Fruit fly (Drosophila melanogaster) whole organism, embryonic: Measurements from ENCODE around the gene CG11263.
A peak's percentile ranks its signal among the peaks of the same experiment; 100 is the strongest.

Experiments
- Asciz ChIP-seq: fragments of 200-800 bp; sonication (Bioruptor generic); optimal IDR thresholded peaks from 2 replicates; lab custom pipeline; 2017; ENCODE audit warnings: missing biosample characterization, mild to moderate bottlenecking, missing genetic modification characterization, missing genetic modification reagents
- CG10267 ChIP-seq: fragments of 200-800 bp; sonication (Bioruptor generic); optimal IDR thresholded peaks from 2 replicates; lab custom pipeline; 2018; ENCODE audit warnings: missing biosample characterization, mild to moderate bottlenecking, missing genetic modification characterization, moderate library complexity
- CG10462 ChIP-seq: fragments of 200-800 bp; sonication (Bioruptor generic); optimal IDR thresholded peaks from 2 replicates; lab custom pipeline; 2016; ENCODE audit warnings: missing biosample characterization, missing genetic modification characterization
- CG13894 ChIP-seq: fragments of 200-800 bp; sonication (Bioruptor generic); optimal IDR thresholded peaks from 3 replicates; lab custom pipeline; 2018; ENCODE audit warnings: missing biosample characterization, mild to moderate bottlenecking, missing genetic modification characterization, moderate library complexity
- CG14667 ChIP-seq: fragments of 200-800 bp; sonication (Bioruptor generic); IDR thresholded peaks from 2 replicates; pipeline ENCODE4 v1.3.6; 2022; ENCODE audit warnings: missing biosample characterization, missing genetic modification characterization
- CG17359 ChIP-seq: fragments of 200-800 bp; sonication (Bioruptor generic); optimal IDR thresholded peaks from 3 replicates; lab custom pipeline; 2018; ENCODE audit warnings: missing biosample characterization, mild to moderate bottlenecking, missing genetic modification characterization, moderate library complexity
- CG17385 ChIP-seq: fragments of 200-800 bp; sonication (Bioruptor generic); optimal IDR thresholded peaks from 3 replicates; lab custom pipeline; 2018; ENCODE audit warnings: missing biosample characterization, mild to moderate bottlenecking, missing genetic modification characterization
- CG2889 ChIP-seq: fragments of 200-800 bp; sonication (Bioruptor generic); IDR thresholded peaks from 3 replicates; pipeline ENCODE4 v1.3.6; 2022; ENCODE audit warnings: missing biosample characterization, missing genetic modification characterization
- CG30431 ChIP-seq: fragments of 200-800 bp; sonication (Bioruptor generic); optimal IDR thresholded peaks from 2 replicates; lab custom pipeline; 2017; ENCODE audit warnings: missing biosample characterization, missing genetic modification characterization
- CG31388 ChIP-seq: fragments of 200-800 bp; sonication (Bioruptor generic); optimal IDR thresholded peaks from 2 replicates; lab custom pipeline; 2016; ENCODE audit warnings: missing biosample characterization, missing genetic modification characterization
- CG4282 ChIP-seq: fragments of 200-800 bp; sonication (Bioruptor generic); optimal IDR thresholded peaks from 2 replicates; lab custom pipeline; 2016; ENCODE audit warnings: missing biosample characterization, missing genetic modification characterization
- CG4707 ChIP-seq: fragments of 200-800 bp; sonication (Bioruptor generic); optimal IDR thresholded peaks from 2 replicates; lab custom pipeline; 2018; ENCODE audit warnings: missing biosample characterization, mild to moderate bottlenecking, missing genetic modification characterization, moderate library complexity
- CG6175 ChIP-seq: fragments of 200-800 bp; sonication (Bioruptor generic); IDR thresholded peaks from 3 replicates; pipeline ENCODE4 v1.3.6; 2022; ENCODE audit warnings: missing biosample characterization, missing genetic modification characterization
- CG6254 ChIP-seq: fragments of 200-800 bp; sonication (Bioruptor generic); optimal IDR thresholded peaks from 3 replicates; lab custom pipeline; 2017; ENCODE audit warnings: mild to moderate bottlenecking, missing biosample characterization, missing genetic modification reagents, missing genetic modification characterization
- CG8478 ChIP-seq: fragments of >200 bp; optimal IDR thresholded peaks from 2 replicates; lab custom pipeline; 2018
- CG9437 ChIP-seq: fragments of 200-800 bp; sonication (Bioruptor generic); optimal IDR thresholded peaks from 2 replicates; lab custom pipeline; 2018; ENCODE audit warnings: missing biosample characterization, mild to moderate bottlenecking, missing genetic modification characterization
- CG9797 ChIP-seq: fragments of 200-800 bp; sonication (Bioruptor generic); optimal IDR thresholded peaks from 3 replicates; lab custom pipeline; 2018; ENCODE audit warnings: missing biosample characterization, mild to moderate bottlenecking, missing genetic modification characterization
- CG9876 ChIP-seq: fragments of 200-800 bp; sonication (Bioruptor generic); optimal IDR thresholded peaks from 2 replicates; lab custom pipeline; 2016; ENCODE audit warnings: missing biosample characterization, missing genetic modification characterization
- Doc2 ChIP-seq: fragments of 200-800 bp; sonication (Bioruptor generic); IDR thresholded peaks from 2 replicates; pipeline ENCODE4 v1.3.6; 2022; ENCODE audit warnings: missing biosample characterization, missing genetic modification characterization
- Eip74EF ChIP-seq, 2 experiments: fragments of 200-800 bp in 1 of 2; fragments of >200 bp in 1 of 2; sonication (Bioruptor generic) in 1 of 2; optimal IDR thresholded peaks; 2 replicates each; lab custom pipeline; 2017 to 2019; ENCODE audit warnings: missing biosample characterization in 2 of 2, missing genetic modification characterization in 2 of 2, mild to moderate bottlenecking in 1 of 2, moderate library complexity in 1 of 2
- HmgZ ChIP-seq: fragments of 200-800 bp; sonication (Bioruptor generic); optimal IDR thresholded peaks from 2 replicates; lab custom pipeline; 2018; ENCODE audit warnings: missing biosample characterization, mild to moderate bottlenecking, missing genetic modification characterization
- MESR4 ChIP-seq: fragments of 200-800 bp; sonication (Bioruptor generic); optimal IDR thresholded peaks from 2 replicates; lab custom pipeline; 2018; ENCODE audit warnings: missing biosample characterization, mild to moderate bottlenecking, missing genetic modification characterization, moderate library complexity
- Mad ChIP-seq: fragments of 200-800 bp; sonication (Bioruptor generic); optimal IDR thresholded peaks from 2 replicates; lab custom pipeline; 2016; ENCODE audit warnings: missing biosample characterization, missing genetic modification characterization
- Med ChIP-seq: fragments of 200-800 bp; sonication (Bioruptor generic); peaks from one replicate; lab custom pipeline; 2016; ENCODE audit warnings: missing biosample characterization, missing genetic modification characterization, mild to moderate bottlenecking, inconsistent platforms, moderate library complexity
- Pdp1 ChIP-seq, 2 experiments: fragments of 200-800 bp; sonication (Bioruptor generic); optimal IDR thresholded peaks; 3 replicates each; lab custom pipeline; 2016; ENCODE audit warnings: missing biosample characterization in 2 of 2, missing genetic modification characterization in 2 of 2, mild to moderate bottlenecking in 1 of 2, moderate library complexity in 1 of 2
- Poxn ChIP-seq: fragments of 200-800 bp; sonication (Bioruptor generic); IDR thresholded peaks from 2 replicates; pipeline ENCODE4 v1.3.6; 2022; ENCODE audit warnings: missing biosample characterization, missing genetic modification characterization
- Ssrp ChIP-seq: fragments of 200-800 bp; sonication (Bioruptor generic); optimal IDR thresholded peaks from 2 replicates; lab custom pipeline; 2018; ENCODE audit warnings: missing biosample characterization, mild to moderate bottlenecking, missing genetic modification characterization, moderate library complexity
- Taf1 ChIP-seq: fragments of 200-800 bp; sonication (Bioruptor generic); IDR thresholded peaks from 2 replicates; pipeline ENCODE4 v1.3.6; 2022; ENCODE audit warnings: missing biosample characterization, missing genetic modification characterization
- ase ChIP-seq: fragments of 200-800 bp; sonication (Bioruptor generic); IDR thresholded peaks from 3 replicates; pipeline ENCODE4 v1.3.6; 2022; ENCODE audit warnings: missing biosample characterization, missing genetic modification characterization
- az2 ChIP-seq: fragments of 200-800 bp; sonication (Bioruptor generic); optimal IDR thresholded peaks from 3 replicates; lab custom pipeline; 2016; ENCODE audit warnings: missing biosample characterization, missing genetic modification characterization
- bsh ChIP-seq, 2 experiments: fragments of 200-800 bp; sonication (Bioruptor generic); optimal IDR thresholded peaks; 2 replicates each; lab custom pipeline; 2017 to 2018; ENCODE audit warnings: mild to moderate bottlenecking in 2 of 2, missing biosample characterization in 2 of 2, missing genetic modification characterization in 2 of 2, moderate library complexity in 1 of 2
- dati ChIP-seq: fragments of 200-800 bp; sonication (Bioruptor generic); IDR thresholded peaks from 2 replicates; pipeline ENCODE4 v1.3.6; 2022; ENCODE audit warnings: missing biosample characterization, missing genetic modification characterization
- fd102C ChIP-seq: fragments of 200-800 bp; sonication (Bioruptor generic); optimal IDR thresholded peaks from 2 replicates; lab custom pipeline; 2018; ENCODE audit warnings: missing biosample characterization, mild to moderate bottlenecking, missing genetic modification characterization, moderate library complexity
- gro ChIP-seq: fragments of 200-800 bp; sonication (Bioruptor generic); optimal IDR thresholded peaks from 2 replicates; lab custom pipeline; 2016; ENCODE audit warnings: missing biosample characterization, missing genetic modification characterization
- gsb ChIP-seq: fragments of 200-800 bp; sonication (Bioruptor generic); IDR thresholded peaks from 2 replicates; pipeline ENCODE4 v1.3.6; 2022; ENCODE audit warnings: missing biosample characterization, missing genetic modification characterization
- insv ChIP-seq, 2 experiments: fragments of 200-800 bp; sonication (Bioruptor generic); optimal IDR thresholded peaks; 3 replicates each; lab custom pipeline; 2016 to 2018; ENCODE audit warnings: missing biosample characterization in 2 of 2, missing genetic modification characterization in 2 of 2
- lola ChIP-seq, 3 experiments: fragments of >200 bp in 2 of 3; fragments of 200-800 bp in 1 of 3; sonication (Bioruptor generic) in 1 of 3; optimal IDR thresholded peaks; 2 replicates each; lab custom pipeline; 2017 to 2019; ENCODE audit warnings: missing biosample characterization in 3 of 3, missing genetic modification characterization in 3 of 3, mild to moderate bottlenecking in 1 of 3, moderate library complexity in 1 of 3
- mld ChIP-seq: fragments of 200-800 bp; sonication (Bioruptor generic); IDR thresholded peaks from 3 replicates; pipeline ENCODE4 v1.3.6; 2022; ENCODE audit warnings: missing biosample characterization, missing genetic modification characterization; ENCODE audit not compliant: partially characterized antibody
- nau ChIP-seq: fragments of 200-800 bp; sonication (Bioruptor generic); optimal IDR thresholded peaks from 3 replicates; lab custom pipeline; 2017; ENCODE audit warnings: missing biosample characterization, mild to moderate bottlenecking, missing genetic modification characterization, missing genetic modification reagents
- otp ChIP-seq: fragments of 200-800 bp; sonication (Bioruptor generic); IDR thresholded peaks from 3 replicates; pipeline ENCODE4, ENCODE4 v1.3.6; 2022; ENCODE audit warnings: missing biosample characterization, missing genetic modification characterization
- pros ChIP-seq: fragments of 200-800 bp; sonication (Bioruptor generic); optimal IDR thresholded peaks from 3 replicates; lab custom pipeline; 2019; ENCODE audit warnings: missing biosample characterization, mild to moderate bottlenecking, missing genetic modification characterization, moderate library complexity
- rib ChIP-seq: fragments of 200-800 bp; sonication (Bioruptor generic); IDR thresholded peaks from 2 replicates; pipeline ENCODE4 v1.3.6; 2022; ENCODE audit warnings: missing biosample characterization, missing genetic modification characterization
- run ChIP-seq: fragments of 200-800 bp; sonication (Bioruptor generic); optimal IDR thresholded peaks from 3 replicates; lab custom pipeline; 2018; ENCODE audit warnings: missing biosample characterization, mild to moderate bottlenecking, missing genetic modification characterization
- sc ChIP-seq, 3 experiments: fragments of >200 bp in 2 of 3; fragments of 200-800 bp in 1 of 3; sonication (Bioruptor generic) in 1 of 3; optimal IDR thresholded peaks; 2 replicates in 2 of 3; 3 replicates in 1 of 3; lab custom pipeline; 2017; ENCODE audit warnings: mild to moderate bottlenecking in 1 of 3, missing biosample characterization in 1 of 3, missing genetic modification characterization in 1 of 3, missing genetic modification reagents in 1 of 3
- schlank ChIP-seq: fragments of 200-800 bp; sonication (Bioruptor generic); optimal IDR thresholded peaks from 2 replicates; lab custom pipeline; 2018; ENCODE audit warnings: missing biosample characterization, mild to moderate bottlenecking, missing genetic modification characterization
- sd ChIP-seq: fragments of 200-800 bp; sonication (Bioruptor generic); optimal IDR thresholded peaks from 3 replicates; lab custom pipeline; 2018; ENCODE audit warnings: missing biosample characterization, mild to moderate bottlenecking, missing genetic modification characterization, moderate library complexity
- ssp ChIP-seq: fragments of 200-800 bp; sonication (Bioruptor generic); IDR thresholded peaks from 2 replicates; pipeline ENCODE4 v1.3.6; 2022; ENCODE audit warnings: missing biosample characterization, missing genetic modification characterization
- tup ChIP-seq: fragments of 200-800 bp; sonication (Bioruptor generic); optimal IDR thresholded peaks from 2 replicates; lab custom pipeline; 2016; ENCODE audit warnings: missing biosample characterization, mild to moderate bottlenecking, missing genetic modification characterization, moderate library complexity
- wdn ChIP-seq: fragments of 200-800 bp; sonication (Bioruptor generic); IDR thresholded peaks from 2 replicates; pipeline ENCODE4 v1.3.6; 2022; ENCODE audit warnings: missing biosample characterization, missing genetic modification characterization
- zf30C ChIP-seq: fragments of 200-800 bp; sonication (Bioruptor generic); optimal IDR thresholded peaks from 3 replicates; lab custom pipeline; 2018; ENCODE audit warnings: missing biosample characterization, mild to moderate bottlenecking, missing genetic modification characterization

The CG11263 gene

DNA sequence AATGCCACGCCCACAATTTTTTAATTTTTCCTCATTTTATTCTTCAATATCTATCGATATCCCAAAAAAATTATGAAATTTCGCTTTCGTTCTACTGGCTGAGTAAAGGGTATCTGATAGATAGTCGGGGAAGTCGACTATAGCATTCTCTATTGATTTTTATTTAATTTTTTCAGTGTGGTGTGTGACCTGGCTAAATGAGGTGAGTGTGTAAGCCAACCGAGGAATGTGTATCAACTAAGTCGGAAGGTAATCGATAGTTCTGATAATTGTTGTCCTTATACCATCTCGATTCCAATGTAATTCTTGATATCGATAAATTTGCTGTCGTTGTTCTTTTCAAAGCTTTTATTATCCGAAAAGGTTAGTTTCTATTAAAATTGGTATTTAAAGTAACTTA, at the start of gene CG11263 (continued):
- peak; percentile 35; the same call in 1 of the 2 replicates for TF ChIP-seq CG14667 (GFP tag; lab: Robert Waterston, UW)
- no peak for TF ChIP-seq fd102C
- no peak for TF ChIP-seq Doc2 (GFP tag; lab: Robert Waterston, UW)
- TF ChIP-seq tup (GFP tag; lab: Kevin White, UChicago), result no peak
- no peak for TF ChIP-seq rib (GFP tag; lab: Robert Waterston, UW)
- TF ChIP-seq Taf1 (GFP tag; lab: Robert Waterston, UW), result peak; percentile 54; the same call in 1 of the 2 replicates
- TF ChIP-seq nau, result no peak
- TF ChIP-seq wdn (GFP tag; lab: Robert Waterston, UW), result no peak
- no peak for TF ChIP-seq Poxn (GFP tag; lab: Robert Waterston, UW)
- no peak for TF ChIP-seq CG10462
- no peak for TF ChIP-seq lola (GFP tag; optimal IDR thresholded peaks at IDR 0.05; lab: Kevin White, UChicago)
- TF ChIP-seq CG6175, result no peak
- TF ChIP-seq gsb, result no peak
- no peak for TF ChIP-seq schlank (tag; lab: Kevin White, UChicago)
- no peak for TF ChIP-seq CG6254 (GFP tag; lab: Kevin White, UChicago)
- TF ChIP-seq CG9797 (GFP tag; lab: Kevin White, UChicago), result no peak
- peak; percentile 46 for TF ChIP-seq CG10267 (tag; lab: Kevin White, UChicago)
- peak; percentile 12 for TF ChIP-seq CG9876 (GFP tag; lab: Kevin White, UChicago)
- no peak for TF ChIP-seq sc (optimal IDR thresholded peaks at IDR 0.05; lab: Kevin White, UChicago)
- no peak for TF ChIP-seq sc (GFP tag; optimal IDR thresholded peaks at IDR 0.05; lab: Kevin White, UChicago)
- TF ChIP-seq run (tag; lab: Kevin White, UChicago), result no peak
- peak; percentile 90 for TF ChIP-seq zf30C (GFP tag; lab: Kevin White, UChicago)
- no peak for TF ChIP-seq Eip74EF (GFP tag; optimal IDR thresholded peaks at IDR 0.05; lab: Kevin White, UChicago)
- peak; percentile 40 for TF ChIP-seq CG17359
- peak; percentile 36 for TF ChIP-seq az2 (GFP tag; lab: Kevin White, UChicago)
- peak in 1 of 2 experiments; percentile 31 for TF ChIP-seq Pdp1 (GFP tag; optimal IDR thresholded peaks at IDR 0.05; lab: Kevin White, UChicago)
- no peak for TF ChIP-seq insv (GFP tag; optimal IDR thresholded peaks at IDR 0.05; lab: Kevin White, UChicago)
- no peak for TF ChIP-seq Asciz (GFP tag; lab: Kevin White, UChicago)
- no peak for TF ChIP-seq CG4707 (GFP tag; lab: Kevin White, UChicago)
- no peak for TF ChIP-seq CG31388 (GFP tag; lab: Kevin White, UChicago)
- peak; percentile 19 for TF ChIP-seq Mad (GFP tag; lab: Kevin White, UChicago)
- no peak for TF ChIP-seq CG2889 (GFP tag; lab: Robert Waterston, UW)
- peak; percentile 94 for TF ChIP-seq Med
- no peak for TF ChIP-seq dati
- peak; percentile 66 for TF ChIP-seq gro (GFP tag; lab: Kevin White, UChicago)
- TF ChIP-seq CG4282 (GFP tag; lab: Kevin White, UChicago), result no peak
- TF ChIP-seq MESR4 (GFP tag; lab: Kevin White, UChicago), result no peak
- TF ChIP-seq HmgZ (tag; lab: Kevin White, UChicago), result peak; percentile 7
- no peak for TF ChIP-seq CG9437 (GFP tag; lab: Kevin White, UChicago)
- TF ChIP-seq sd (tag; lab: Kevin White, UChicago), result no peak
- no peak for TF ChIP-seq mld (GFP tag; lab: Robert Waterston, UW)
- TF ChIP-seq CG13894, result no peak
- peak; percentile 35; the same call in 1 of the 3 replicates for TF ChIP-seq ase (GFP tag; lab: Robert Waterston, UW)
- TF ChIP-seq ssp (GFP tag; lab: Robert Waterston, UW), result peak; percentile 36; the same call in 1 of the 2 replicates
- TF ChIP-seq otp (GFP tag; lab: Robert Waterston, UW), result no peak
- no peak for TF ChIP-seq CG17385 (GFP tag; lab: Kevin White, UChicago)
- TF ChIP-seq CG30431, result peak; percentile 7
- TF ChIP-seq pros, result no peak
- peak; percentile 13 for TF ChIP-seq Ssrp
- TF ChIP-seq CG8478 (lab: Kevin White, UChicago), result no peak
- TF ChIP-seq bsh (GFP tag; optimal IDR thresholded peaks at IDR 0.05; lab: Kevin White, UChicago), result no peak
